Worm (Caenorhabditis elegans): ENCODE data around the gene ZK795.3.

- TF ChIP-seq ztf-11 (tag; optimal IDR thresholded peaks at IDR 0.05) = no peak
- TF ChIP-seq ces-1 (GFP tag; optimal IDR thresholded peaks at IDR 0.05) = peak; percentile 61
- TF ChIP-seq lin-13 (tag; optimal IDR thresholded peaks at IDR 0.05) = no peak
- no peak for TF ChIP-seq elt-3 (tag; optimal IDR thresholded peaks at IDR 0.05)
- no peak for TF ChIP-seq pha-4 (tag; optimal IDR thresholded peaks at IDR 0.05)
Measured at ce11 chrIV:12565933-12566540, 6.9 kb downstream of the ZK795.3 start, which contains the start of gene eak-7.

Data from whole organism, mixed stage, embryonic.